Worm (Caenorhabditis elegans): ENCODE data around the gene ZK632.2.

DNA sequence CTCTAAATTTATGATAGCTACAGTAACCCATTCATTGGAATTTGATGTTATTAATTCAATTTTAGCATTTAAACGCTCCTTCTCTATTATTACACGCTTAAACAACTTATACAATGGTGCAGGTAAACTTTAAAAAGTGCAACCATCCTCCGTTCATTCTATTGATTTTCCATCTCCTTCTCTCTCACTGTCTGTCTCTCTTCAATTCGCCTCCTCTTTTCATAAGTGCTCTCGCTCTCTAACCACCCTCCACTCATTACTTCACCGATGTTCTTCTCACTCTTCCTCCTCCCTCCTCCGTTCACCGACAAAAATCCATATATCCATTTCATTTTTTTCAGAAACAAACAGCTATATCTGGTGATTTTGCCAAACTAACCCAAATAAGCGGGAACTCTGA is 32.7 kb upstream of the ZK632.2 start, which contains the start of gene cbp-1:
- TF ChIP-seq ama-1 (optimal IDR thresholded peaks at IDR 0.05) (no peak), nhr-25 (tag; optimal IDR thresholded peaks at IDR 0.05) (peak; percentile 51), snpc-4 (tag; optimal IDR thresholded peaks at IDR 0.05) (no peak), jun-1 (tag; optimal IDR thresholded peaks at IDR 0.05) (no peak), elt-3 (tag; optimal IDR thresholded peaks at IDR 0.05) (no peak), elt-1 (tag; optimal IDR thresholded peaks at IDR 0.05) (no peak), fkh-10 (GFP tag; optimal IDR thresholded peaks at IDR 0.05) (no peak), aly-2 (tag; optimal IDR thresholded peaks at IDR 0.05) (no peak), eor-1 (tag; optimal IDR thresholded peaks at IDR 0.05) (no peak), tbx-2 (tag; optimal IDR thresholded peaks at IDR 0.05) (no peak)
